Worm (Caenorhabditis elegans): ENCODE measurements around the gene fmi-1.

- TF ChIP-seq snpc-3.4 (tag; optimal IDR thresholded peaks at IDR 0.05) (no peak), snpc-4 (GFP tag; optimal IDR thresholded peaks at IDR 0.05) (no peak), snpc-4 (tag; optimal IDR thresholded peaks at IDR 0.05) (no peak), F49E8.2 (tag; optimal IDR thresholded peaks at IDR 0.05; ENCODE audit: insufficient read depth) (no peak), mxl-1 (tag; optimal IDR thresholded peaks at IDR 0.05) (no peak), F52B5.7 (tag; optimal IDR thresholded peaks at IDR 0.05) (no peak), attf-6 (GFP tag; IDR thresholded peaks at IDR 0.05) (no peak), dpl-1 (GFP tag; optimal IDR thresholded peaks at IDR 0.05) (no peak), Y53G8AR.9 (GFP tag; conservative IDR thresholded peaks at IDR 0.05) (0 out of 2 replicates have a peak, but pooled peaks have one; percentile 20), him-1 (tag; optimal IDR thresholded peaks at IDR 0.05) (no peak), egl-44 (GFP tag; IDR thresholded peaks at IDR 0.05) (no peak)
Measured at ce11 chrV:13047574-13048030, 28.7 kb downstream of the fmi-1 start, which contains the start of gene W07G4.5.
